Worm (Caenorhabditis elegans) whole organism, L3 larva: ENCODE data around the gene VY10G11R.1.
"Not testable (repeated sequence)": the region's sequence is repeated elsewhere in the genome, so short reads cannot be mapped to it uniquely, and the experiment has no call there.

Experiments
- R02D3.7 ChIP-seq: fragments of 150-350 bp; optimal IDR thresholded peaks from 2 replicates; lab custom pipeline; 2014; ENCODE audit warnings: missing biosample characterization, missing genetic modification characterization
- ZK546.5 ChIP-seq: sonication (generic microtip); optimal IDR thresholded peaks from 2 replicates; lab custom pipeline; 2017; ENCODE audit warnings: missing biosample characterization, missing genetic modification characterization
- ama-1 ChIP-seq: fragments of 150-350 bp; optimal IDR thresholded peaks from 2 replicates; lab custom pipeline; 2018
- ceh-82 ChIP-seq: fragments of 150-350 bp; optimal IDR thresholded peaks from 2 replicates; lab custom pipeline; 2014; ENCODE audit warnings: missing biosample characterization, missing genetic modification characterization
- ceh-9 ChIP-seq: sonication (generic microtip); optimal IDR thresholded peaks from 2 replicates; lab custom pipeline; 2018; ENCODE audit warnings: missing biosample characterization, missing genetic modification characterization
- daf-12 ChIP-seq: fragments of 150-350 bp; optimal IDR thresholded peaks from 2 replicates; lab custom pipeline; 2014; ENCODE audit warnings: missing biosample characterization, missing genetic modification reagents, missing genetic modification characterization
- egl-27 ChIP-seq: sonication (generic microtip); optimal IDR thresholded peaks from 4 replicates; lab custom pipeline; 2017; ENCODE audit warnings: missing biosample characterization, missing genetic modification reagents, missing genetic modification characterization
- elt-1 ChIP-seq: fragments of 150-350 bp; optimal IDR thresholded peaks from 2 replicates; lab custom pipeline; 2014; ENCODE audit warnings: missing biosample characterization, missing genetic modification characterization
- elt-2 ChIP-seq: sonication (generic microtip); optimal IDR thresholded peaks from 2 replicates; lab custom pipeline; 2016; ENCODE audit warnings: missing genetic modification reagents, mild to moderate bottlenecking, missing genetic modification characterization, missing compliant biosample characterization
- elt-3 ChIP-seq, 3 experiments: fragments of 150-350 bp in 1 of 3; sonication (generic microtip) in 2 of 3; optimal IDR thresholded peaks; 2 replicates in 2 of 3; 4 replicates in 1 of 3; lab custom pipeline; 2014 to 2017; ENCODE audit warnings: missing biosample characterization in 3 of 3, missing genetic modification characterization in 3 of 3
- fkh-2 ChIP-seq: fragments of 150-350 bp; optimal IDR thresholded peaks from 2 replicates; lab custom pipeline; 2014; ENCODE audit warnings: missing biosample characterization, missing genetic modification reagents, missing genetic modification characterization
- fos-1 ChIP-seq: fragments of 150-350 bp; optimal IDR thresholded peaks from 2 replicates; lab custom pipeline; 2014; ENCODE audit warnings: missing biosample characterization, missing genetic modification characterization
- jun-1 ChIP-seq: fragments of 150-350 bp; optimal IDR thresholded peaks from 2 replicates; lab custom pipeline; 2014; ENCODE audit warnings: missing biosample characterization, missing genetic modification reagents, missing genetic modification characterization
- lin-15B ChIP-seq: fragments of 150-350 bp; optimal IDR thresholded peaks from 2 replicates; lab custom pipeline; 2014; ENCODE audit warnings: missing biosample characterization, missing genetic modification characterization
- lsy-12 ChIP-seq: sonication (generic microtip); optimal IDR thresholded peaks from 2 replicates; lab custom pipeline; 2016; ENCODE audit warnings: mild to moderate bottlenecking, missing genetic modification characterization, missing compliant biosample characterization
- mml-1 ChIP-seq: fragments of 150-350 bp; sonication (generic microtip); optimal IDR thresholded peaks from 3 replicates; lab custom pipeline; 2014; ENCODE audit warnings: missing biosample characterization, missing genetic modification characterization
- nfya-1 ChIP-seq: sonication (generic microtip); optimal IDR thresholded peaks from 2 replicates; lab custom pipeline; 2017; ENCODE audit warnings: missing genetic modification characterization, mild to moderate bottlenecking, missing compliant biosample characterization, antibody characterized with exemption, moderate library complexity; ENCODE audit not compliant: insufficient read depth
- nhr-12 ChIP-seq: fragments of 150-350 bp; optimal IDR thresholded peaks from 2 replicates; lab custom pipeline; 2014; ENCODE audit warnings: missing biosample characterization, missing genetic modification characterization
- nhr-23 ChIP-seq: fragments of 150-350 bp; optimal IDR thresholded peaks from 2 replicates; lab custom pipeline; 2014; ENCODE audit warnings: missing biosample characterization, missing genetic modification reagents, missing genetic modification characterization
- nhr-237 ChIP-seq: fragments of 150-350 bp; optimal IDR thresholded peaks from 2 replicates; lab custom pipeline; 2014; ENCODE audit warnings: missing biosample characterization, missing genetic modification characterization
- nhr-28 ChIP-seq: fragments of 150-350 bp; optimal IDR thresholded peaks from 2 replicates; lab custom pipeline; 2014; ENCODE audit warnings: missing biosample characterization, missing genetic modification characterization
- nhr-43 ChIP-seq: sonication (generic microtip); optimal IDR thresholded peaks from 2 replicates; lab custom pipeline; 2016; ENCODE audit warnings: mild to moderate bottlenecking, missing genetic modification characterization, missing compliant biosample characterization; ENCODE audit not compliant: poor library complexity, severe bottlenecking
- nhr-67 ChIP-seq: fragments of 150-350 bp; optimal IDR thresholded peaks from 2 replicates; lab custom pipeline; 2014; ENCODE audit warnings: missing biosample characterization, missing genetic modification characterization
- nhr-77 ChIP-seq: fragments of 150-350 bp; optimal IDR thresholded peaks from 2 replicates; lab custom pipeline; 2014; ENCODE audit warnings: missing biosample characterization, missing genetic modification characterization
- pha-4 ChIP-seq: fragments of 150-350 bp; optimal IDR thresholded peaks from 2 replicates; lab custom pipeline; 2014; ENCODE audit warnings: missing biosample characterization, missing genetic modification reagents, missing genetic modification characterization
- pqm-1 ChIP-seq: fragments of 150-350 bp; optimal IDR thresholded peaks from 2 replicates; lab custom pipeline; 2017; ENCODE audit warnings: missing biosample characterization, missing genetic modification characterization, inconsistent platforms
- sea-2 ChIP-seq: fragments of 150-350 bp; sonication (generic microtip); optimal IDR thresholded peaks from 4 replicates; lab custom pipeline; 2014; ENCODE audit warnings: missing biosample characterization, missing genetic modification reagents, missing genetic modification characterization
- skn-1 ChIP-seq: fragments of 150-350 bp; optimal IDR thresholded peaks from 2 replicates; lab custom pipeline; 2014; ENCODE audit warnings: missing biosample characterization, missing genetic modification characterization
- snpc-4 ChIP-seq: fragments of 150-350 bp; optimal IDR thresholded peaks from 2 replicates; lab custom pipeline; 2014; ENCODE audit warnings: missing biosample characterization, missing genetic modification characterization
- unc-39 ChIP-seq: sonication (generic microtip); optimal IDR thresholded peaks from 4 replicates; lab custom pipeline; 2017; ENCODE audit warnings: missing biosample characterization, missing genetic modification characterization
- zag-1 ChIP-seq: fragments of 150-350 bp; optimal IDR thresholded peaks from 2 replicates; lab custom pipeline; 2014; ENCODE audit warnings: missing biosample characterization, missing genetic modification characterization
- ztf-4 ChIP-seq: fragments of 150-350 bp; optimal IDR thresholded peaks from 2 replicates; lab custom pipeline; 2014; ENCODE audit warnings: missing biosample characterization, missing genetic modification characterization

Gene VY10G11R.1

DNA sequence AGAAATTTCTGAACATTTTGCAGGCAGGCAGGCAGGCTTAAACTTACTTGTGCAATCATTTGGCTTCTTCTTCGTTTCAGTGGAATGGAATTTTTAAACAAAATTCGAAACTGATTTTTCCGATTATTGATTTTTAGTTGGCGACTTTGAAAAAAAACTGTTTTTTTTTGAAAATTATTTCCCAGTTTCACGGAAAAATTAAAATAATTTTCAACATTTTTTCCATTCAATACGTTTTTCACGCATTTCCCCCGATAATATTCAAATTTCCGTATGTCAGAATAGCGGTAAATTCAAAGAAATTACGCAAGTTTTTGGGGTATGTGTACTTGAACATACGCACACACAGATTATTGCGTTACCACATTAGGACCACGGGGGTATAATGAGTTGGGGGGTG is at the start of gene VY10G11R.1:
Gene VY10G11R.1 (minus strand): TSS at position 101 of the 400 bp plus-strand sequence.
- not testable (repeated sequence) for TF ChIP-seq jun-1, skn-1, unc-39 (tag; lab: Kevin White, UChicago)
- TF ChIP-seq, all 47 proteins: peak for 0; not testable (repeated sequence) for 47

DNA sequence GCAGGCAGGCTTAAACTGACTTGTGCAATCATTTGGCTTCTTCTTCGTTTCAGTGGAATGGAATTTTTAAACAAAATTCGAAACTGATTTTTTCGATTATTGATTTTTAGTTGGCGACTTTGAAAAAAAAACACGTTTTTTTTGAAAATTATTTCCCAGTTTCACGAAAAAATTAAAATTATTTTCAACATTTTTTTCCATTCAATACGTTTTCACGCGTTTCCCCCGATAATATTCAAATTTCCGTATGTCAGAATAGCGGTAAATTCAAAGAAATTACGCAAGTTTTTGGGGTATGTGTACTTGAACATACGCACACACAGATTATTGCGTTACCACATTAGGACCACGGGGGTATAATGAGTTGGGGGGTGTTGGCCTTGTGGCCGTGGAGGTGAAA is 36.3 kb upstream of the VY10G11R.1 start, which contains the start of gene Y51H4A.935:
Gene Y51H4A.935 (minus strand): TSS at position 101 of the 400 bp plus-strand sequence.
- not testable (repeated sequence) for TF ChIP-seq nhr-77 (tag; lab: Kevin White, UChicago); jun-1 (tag; lab: Kevin White, UChicago); lin-15B
- TF ChIP-seq, all 47 proteins: peak for 0; not testable (repeated sequence) for 47

DNA sequence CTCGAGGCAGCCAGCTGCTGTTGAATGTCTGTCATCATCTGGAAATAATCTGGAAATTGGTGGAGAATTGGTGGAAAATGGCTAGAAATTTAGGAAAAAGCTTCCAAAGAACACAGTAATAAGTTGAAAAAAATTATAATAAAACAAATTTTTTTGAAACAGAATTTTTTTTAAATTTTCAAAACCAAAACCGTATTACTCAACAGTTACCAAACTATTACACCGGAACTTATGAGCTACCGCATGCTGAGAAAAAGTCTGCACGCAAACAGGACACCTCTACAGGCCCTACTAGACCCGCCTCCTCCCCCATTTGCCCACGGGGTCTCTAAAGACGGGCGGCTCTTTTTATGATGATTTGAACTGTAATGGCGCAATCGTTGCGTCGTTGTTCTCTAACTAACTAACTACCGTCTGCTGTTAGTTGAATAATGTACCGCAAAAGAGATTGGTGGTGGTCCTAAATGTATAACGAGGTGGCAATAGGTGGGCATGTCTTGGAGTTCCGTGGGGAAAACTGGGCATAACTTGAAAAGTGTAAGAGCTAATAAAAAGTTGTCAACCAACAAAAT is 34.9 kb upstream of the VY10G11R.1 start, which contains the start of gene zip-7:
Gene zip-7 (minus strand): TSS at position 51 of the 572 bp plus-strand sequence.
- TF ChIP-seq nhr-77 (tag; lab: Kevin White, UChicago) (no peak), fos-1 (tag; lab: Kevin White, UChicago) (no peak), lsy-12 (no peak), nhr-43 (no peak), pha-4 (tag; lab: Kevin White, UChicago) (no peak), jun-1 (tag; lab: Kevin White, UChicago) (no peak), unc-39 (tag; lab: Kevin White, UChicago) (no peak), ama-1 (no peak), elt-3 (tag; optimal IDR thresholded peaks at IDR 0.05; lab: Kevin White, UChicago) (no peak), mml-1 (tag; lab: Kevin White, UChicago) (no peak), ztf-4 (tag; lab: Kevin White, UChicago) (no peak)

DNA sequence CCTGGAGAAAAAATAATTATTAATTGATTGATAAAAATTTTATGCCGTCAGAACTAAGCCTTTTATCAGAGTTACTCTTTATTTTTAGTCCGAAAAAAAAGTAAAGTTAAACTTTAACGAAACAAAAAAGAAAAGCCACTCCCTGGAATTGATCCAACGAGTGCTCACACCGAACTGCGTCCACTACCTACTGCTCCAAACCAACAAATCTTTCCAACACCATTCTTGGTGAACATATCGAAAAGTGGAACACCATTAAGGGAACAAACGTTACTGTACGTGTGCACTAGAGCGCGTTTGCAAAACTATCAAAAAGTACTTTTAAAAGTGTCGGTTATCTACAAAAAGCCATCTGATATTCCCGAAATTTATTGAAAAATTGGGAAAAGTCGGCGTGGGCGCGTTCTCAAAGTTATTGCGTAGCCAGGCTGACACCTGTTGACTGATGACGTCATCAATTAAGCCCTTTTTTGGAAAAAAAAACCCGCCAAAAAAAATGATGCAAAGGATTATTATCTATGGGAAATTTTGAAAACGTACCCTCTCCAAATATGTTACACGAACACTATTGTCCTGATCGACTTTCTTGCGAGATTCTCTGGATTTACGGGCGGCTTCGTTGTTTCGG is 32.9 kb upstream of the VY10G11R.1 start:
- no peak for TF ChIP-seq nhr-67
- TF ChIP-seq snpc-4, result peak; percentile 20

DNA sequence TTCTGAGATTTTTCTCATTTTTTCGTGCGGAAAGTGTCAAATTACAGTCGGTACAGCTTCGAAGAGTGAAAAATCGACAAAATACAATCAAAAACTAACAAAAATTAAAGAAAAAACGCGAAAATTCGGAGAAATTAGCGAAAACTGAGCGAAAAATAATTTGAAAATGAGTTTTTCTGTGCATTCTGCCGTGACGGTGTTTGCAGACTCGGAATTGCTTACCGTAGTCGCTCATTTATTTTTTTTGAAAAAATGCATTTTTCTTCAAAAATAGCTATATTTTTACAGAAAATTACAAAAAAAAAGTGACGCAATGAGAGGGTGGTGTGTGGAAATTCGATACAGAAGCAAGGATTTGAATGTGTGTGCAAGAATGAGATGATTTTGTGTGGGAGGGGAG is 32.3 kb upstream of the VY10G11R.1 start:
- no peak for TF ChIP-seq snpc-4
- no peak for TF ChIP-seq ceh-82 (tag; lab: Kevin White, UChicago)
- TF ChIP-seq egl-27 (tag; lab: Kevin White, UChicago), result no peak
- no peak for TF ChIP-seq nhr-237
- no peak for TF ChIP-seq ceh-9 (tag; lab: Kevin White, UChicago)
- TF ChIP-seq, all 47 proteins: peak for 0

DNA sequence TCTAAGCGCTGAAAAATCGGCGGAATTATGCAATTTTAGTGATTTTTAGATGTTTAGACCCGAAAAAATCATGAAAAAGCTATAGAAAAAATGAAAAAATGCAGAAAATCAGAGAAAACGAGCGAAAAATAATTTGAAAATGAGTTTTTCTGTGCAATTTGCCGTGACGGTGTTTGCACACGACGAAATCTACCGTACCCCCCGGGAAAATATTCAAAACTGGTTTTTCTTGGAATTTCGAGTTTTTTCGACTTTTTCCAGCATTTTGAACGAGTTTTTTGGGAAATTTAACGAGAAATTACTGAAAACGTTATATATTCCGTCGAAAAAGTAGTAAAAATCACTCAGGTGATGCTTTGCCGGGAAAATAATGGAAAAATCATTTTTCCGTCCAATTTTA is 31.6 kb upstream of the VY10G11R.1 start:
- TF ChIP-seq ZK546.5 (tag; lab: Kevin White, UChicago) (no peak), sea-2 (GFP tag; lab: Kevin White, UChicago) (no peak), fkh-2 (tag; lab: Kevin White, UChicago) (no peak), R02D3.7 (no peak), daf-12 (tag; lab: Kevin White, UChicago) (no peak), nhr-28 (no peak), nhr-67 (no peak), elt-1 (no peak), nfya-1 (no peak), nhr-23 (tag; lab: Kevin White, UChicago) (no peak), zag-1 (tag; lab: Kevin White, UChicago) (no peak), elt-2 (tag; lab: Kevin White, UChicago) (no peak), nhr-77 (tag; lab: Kevin White, UChicago) (no peak), nhr-237 (no peak), pqm-1 (tag; lab: Kevin White, UChicago) (no peak), nhr-43 (no peak), nhr-12 (no peak)
